Fruit fly (Drosophila melanogaster) whole organism, embryonic: ENCODE results near the gene prt.

Experiments used
- Atf-2 ChIP-seq: fragments of 200-800 bp; sonication (Bioruptor generic); optimal IDR thresholded peaks from 2 replicates; lab custom pipeline; 2016; ENCODE audit warnings: missing biosample characterization, missing genetic modification characterization
- CG10654 ChIP-seq: fragments of 200-800 bp; sonication (Bioruptor generic); optimal IDR thresholded peaks from 2 replicates; lab custom pipeline; 2016; ENCODE audit warnings: missing biosample characterization, missing genetic modification characterization
- CG11723 ChIP-seq: fragments of 200-800 bp; sonication (Bioruptor generic); optimal IDR thresholded peaks from 2 replicates; lab custom pipeline; 2017; ENCODE audit warnings: missing biosample characterization, mild to moderate bottlenecking, missing genetic modification characterization
- CG12219 ChIP-seq: fragments of 200-800 bp; sonication (Bioruptor generic); optimal IDR thresholded peaks from 3 replicates; lab custom pipeline; 2018; ENCODE audit warnings: missing biosample characterization, mild to moderate bottlenecking, missing genetic modification characterization
- CG12942 ChIP-seq: fragments of 200-800 bp; sonication (Bioruptor generic); optimal IDR thresholded peaks from 3 replicates; lab custom pipeline; 2016; ENCODE audit warnings: missing biosample characterization, missing genetic modification characterization
- CG14710 ChIP-seq: fragments of 200-800 bp; sonication (Bioruptor generic); optimal IDR thresholded peaks from 3 replicates; lab custom pipeline; 2019; ENCODE audit warnings: missing biosample characterization, mild to moderate bottlenecking, missing genetic modification characterization, moderate library complexity
- CG16779 ChIP-seq: fragments of 200-800 bp; sonication (Bioruptor generic); IDR thresholded peaks from 2 replicates; pipeline ENCODE4 v1.3.6; 2022; ENCODE audit warnings: missing biosample characterization, missing genetic modification characterization
- CG17328 ChIP-seq: fragments of 200-800 bp; sonication (Bioruptor generic); IDR thresholded peaks from 2 replicates; pipeline ENCODE4 v1.3.6; 2022; ENCODE audit warnings: missing biosample characterization, missing genetic modification characterization
- CG1832 ChIP-seq: fragments of 200-800 bp; sonication (Bioruptor generic); optimal IDR thresholded peaks from 2 replicates; lab custom pipeline; 2017; ENCODE audit warnings: missing biosample characterization, mild to moderate bottlenecking, missing genetic modification characterization, inconsistent platforms
- CG2199 ChIP-seq: fragments of 200-800 bp; sonication (Bioruptor generic); IDR thresholded peaks from 3 replicates; pipeline ENCODE4 v1.3.6; 2022; ENCODE audit warnings: missing biosample characterization, missing genetic modification characterization
- CG4282 ChIP-seq: fragments of 200-800 bp; sonication (Bioruptor generic); optimal IDR thresholded peaks from 2 replicates; lab custom pipeline; 2016; ENCODE audit warnings: missing biosample characterization, missing genetic modification characterization
- CG5180 ChIP-seq: fragments of 200-800 bp; sonication (Bioruptor generic); optimal IDR thresholded peaks from 3 replicates; lab custom pipeline; 2017; ENCODE audit warnings: missing biosample characterization, missing genetic modification characterization, mild to moderate bottlenecking, moderate library complexity, missing genetic modification reagents
- CG6765 ChIP-seq: fragments of 200-800 bp; sonication (Bioruptor generic); optimal IDR thresholded peaks from 3 replicates; lab custom pipeline; 2017; ENCODE audit warnings: missing biosample characterization, mild to moderate bottlenecking, missing genetic modification characterization
- CG6854 ChIP-seq: fragments of 200-800 bp; sonication (Bioruptor generic); optimal IDR thresholded peaks from 3 replicates; lab custom pipeline; 2017; ENCODE audit warnings: missing biosample characterization, mild to moderate bottlenecking, missing genetic modification characterization
- Dad ChIP-seq: fragments of 200-800 bp; sonication (Bioruptor generic); optimal IDR thresholded peaks from 3 replicates; lab custom pipeline; 2016; ENCODE audit warnings: missing biosample characterization, missing genetic modification characterization
- Dll ChIP-seq: fragments of 200-800 bp; sonication (Bioruptor generic); IDR thresholded peaks from 4 replicates; pipeline ENCODE4 v1.3.6; 2022; ENCODE audit warnings: missing biosample characterization, missing genetic modification characterization; ENCODE audit not compliant: partially characterized antibody
- Drgx ChIP-seq: fragments of 200-800 bp; sonication (Bioruptor generic); IDR thresholded peaks from 2 replicates; pipeline ENCODE4 v1.3.6; 2022; ENCODE audit warnings: missing biosample characterization, missing genetic modification characterization
- HmgD ChIP-seq: fragments of 200-800 bp; sonication (Bioruptor generic); optimal IDR thresholded peaks from 3 replicates; lab custom pipeline; 2016; ENCODE audit warnings: missing biosample characterization, missing genetic modification characterization
- Hr3 ChIP-seq: fragments of 200-800 bp; sonication (Bioruptor generic); optimal IDR thresholded peaks from 3 replicates; lab custom pipeline; 2016; ENCODE audit warnings: missing biosample characterization, missing genetic modification characterization
- MTF-1 ChIP-seq: fragments of 200-800 bp; sonication (Bioruptor generic); optimal IDR thresholded peaks from 2 replicates; lab custom pipeline; 2018; ENCODE audit warnings: missing biosample characterization, mild to moderate bottlenecking, missing genetic modification characterization, borderline replicate concordance
- Med ChIP-seq: fragments of 200-800 bp; sonication (Bioruptor generic); peaks from one replicate; lab custom pipeline; 2016; ENCODE audit warnings: missing biosample characterization, missing genetic modification characterization, mild to moderate bottlenecking, inconsistent platforms, moderate library complexity
- Nf-YA ChIP-seq: fragments of 200-800 bp; sonication (Bioruptor generic); IDR thresholded peaks from 2 replicates; pipeline ENCODE4 v1.3.6; 2022; ENCODE audit warnings: missing biosample characterization, missing genetic modification characterization
- Spps ChIP-seq: fragments of 200-800 bp; sonication (Bioruptor generic); optimal IDR thresholded peaks from 2 replicates; lab custom pipeline; 2018; ENCODE audit warnings: missing biosample characterization, mild to moderate bottlenecking, missing genetic modification characterization
- ara ChIP-seq: fragments of 200-800 bp; sonication (Bioruptor generic); IDR thresholded peaks from 2 replicates; pipeline ENCODE4 v1.3.6; 2022; ENCODE audit warnings: missing biosample characterization, missing genetic modification characterization
- br ChIP-seq: fragments of >200 bp; optimal IDR thresholded peaks from 2 replicates; lab custom pipeline; 2017
- btn ChIP-seq: fragments of 200-800 bp; sonication (Bioruptor generic); optimal IDR thresholded peaks from 2 replicates; lab custom pipeline; 2016; ENCODE audit warnings: missing biosample characterization, missing genetic modification characterization
- chinmo ChIP-seq: fragments of 200-800 bp; sonication (Bioruptor generic); IDR thresholded peaks from 4 replicates; pipeline ENCODE4 v1.3.6; 2022; ENCODE audit warnings: missing biosample characterization, missing genetic modification characterization; ENCODE audit not compliant: partially characterized antibody
- croc ChIP-seq: fragments of 200-800 bp; sonication (Bioruptor generic); conservative IDR thresholded peaks from 3 replicates; pipeline ENCODE4 v1.3.6; 2022; ENCODE audit warnings: missing biosample characterization, missing genetic modification characterization
- crol ChIP-seq: fragments of 200-800 bp; sonication (Bioruptor generic); IDR thresholded peaks from 2 replicates; pipeline ENCODE4 v1.3.6; 2022; ENCODE audit warnings: missing biosample characterization, missing genetic modification characterization
- ftz-f1 ChIP-seq: fragments of 200-800 bp; sonication (Bioruptor generic); optimal IDR thresholded peaks from 2 replicates; lab custom pipeline; 2016; ENCODE audit warnings: missing biosample characterization, missing genetic modification characterization
- gfzf ChIP-seq: fragments of 200-800 bp; sonication (Bioruptor generic); optimal IDR thresholded peaks from 2 replicates; lab custom pipeline; 2016; ENCODE audit warnings: missing biosample characterization, mild to moderate bottlenecking, missing genetic modification characterization, moderate library complexity
- grau ChIP-seq: fragments of 200-800 bp; optimal IDR thresholded peaks from 3 replicates; lab custom pipeline; 2019; ENCODE audit warnings: missing biosample characterization, mild to moderate bottlenecking, missing genetic modification characterization, moderate library complexity
- hbn ChIP-seq: fragments of 200-800 bp; sonication (Bioruptor generic); IDR thresholded peaks from 2 replicates; pipeline ENCODE4 v1.3.6; 2022; ENCODE audit warnings: missing biosample characterization, missing genetic modification characterization; ENCODE audit not compliant: partially characterized antibody
- jing ChIP-seq: fragments of 200-800 bp; sonication (Bioruptor generic); optimal IDR thresholded peaks from 2 replicates; lab custom pipeline; 2018; ENCODE audit warnings: missing biosample characterization, mild to moderate bottlenecking, missing genetic modification characterization
- kah ChIP-seq: fragments of 200-800 bp; sonication (Bioruptor generic); optimal IDR thresholded peaks from 2 replicates; lab custom pipeline; 2018; ENCODE audit warnings: missing biosample characterization, mild to moderate bottlenecking, missing genetic modification characterization
- lov ChIP-seq, 2 experiments: fragments of 200-800 bp in 1 of 2; fragments of >200 bp in 1 of 2; sonication (Bioruptor generic) in 1 of 2; IDR thresholded peaks in 1 of 2; optimal IDR thresholded peaks in 1 of 2; 2 replicates in 1 of 2; 3 replicates in 1 of 2; pipeline versions ENCODE4 v1.3.6 to Lab custom; 2017 to 2022; ENCODE audit warnings: missing biosample characterization in 1 of 2, missing genetic modification characterization in 1 of 2
- phol ChIP-seq: fragments of 200-800 bp; sonication (Bioruptor generic); optimal IDR thresholded peaks from 3 replicates; lab custom pipeline; 2018; ENCODE audit warnings: missing biosample characterization, mild to moderate bottlenecking, missing genetic modification characterization, moderate library complexity
- sd ChIP-seq: fragments of 200-800 bp; sonication (Bioruptor generic); optimal IDR thresholded peaks from 3 replicates; lab custom pipeline; 2018; ENCODE audit warnings: missing biosample characterization, mild to moderate bottlenecking, missing genetic modification characterization, moderate library complexity
- sr ChIP-seq: fragments of 200-800 bp; sonication (Bioruptor generic); IDR thresholded peaks from 3 replicates; pipeline ENCODE4 v1.3.6; 2022; ENCODE audit warnings: missing biosample characterization, missing genetic modification characterization
- tin ChIP-seq: fragments of 200-800 bp; sonication (Bioruptor generic); optimal IDR thresholded peaks from 3 replicates; lab custom pipeline; 2016; ENCODE audit warnings: missing biosample characterization, missing genetic modification characterization
- tna ChIP-seq: fragments of 200-800 bp; sonication (Bioruptor generic); IDR thresholded peaks from 2 replicates; pipeline ENCODE4 v1.3.6; 2022; ENCODE audit warnings: missing biosample characterization, missing genetic modification characterization; ENCODE audit not compliant: partially characterized antibody
- vfl ChIP-seq: fragments of 200-800 bp; sonication (Bioruptor generic); optimal IDR thresholded peaks from 2 replicates; lab custom pipeline; 2016; ENCODE audit warnings: missing biosample characterization, missing genetic modification characterization
- vnd ChIP-seq: fragments of 200-800 bp; sonication (Bioruptor generic); IDR thresholded peaks from 3 replicates; pipeline ENCODE4 v1.3.6; 2022; ENCODE audit warnings: missing biosample characterization, missing genetic modification characterization; ENCODE audit not compliant: partially characterized antibody
- wdn ChIP-seq: fragments of 200-800 bp; sonication (Bioruptor generic); IDR thresholded peaks from 2 replicates; pipeline ENCODE4 v1.3.6; 2022; ENCODE audit warnings: missing biosample characterization, missing genetic modification characterization
- zen ChIP-seq: fragments of 200-800 bp; sonication (Bioruptor generic); optimal IDR thresholded peaks from 3 replicates; lab custom pipeline; 2018; ENCODE audit warnings: missing biosample characterization, mild to moderate bottlenecking, missing genetic modification characterization, moderate library complexity

prt gene

dm6 chr3R:23730472-23730801 lies 31.6 kb upstream of the prt start:
- TF ChIP-seq Med (peak; percentile 53), hbn (GFP tag; lab: Robert Waterston, UW) (0 out of 2 replicates have a peak, but pooled peaks have one; percentile 3), Drgx (GFP tag; lab: Robert Waterston, UW) (0 out of 2 replicates have a peak, but pooled peaks have one; percentile 3), CG11723 (GFP tag; lab: Kevin White, UChicago) (no peak), Dll (0 out of 4 replicates have a peak, but pooled peaks have one; percentile 1), CG12942 (GFP tag; lab: Kevin White, UChicago) (no peak), Atf-2 (GFP tag; lab: Kevin White, UChicago) (no peak), kah (GFP tag; lab: Kevin White, UChicago) (peak; percentile 63), ara (no peak), sr (GFP tag; lab: Robert Waterston, UW) (no peak)

dm6 chr3R:23729632-23730471 lies 31.0 kb upstream of the prt start:
- 0 out of 2 replicates have a peak, but pooled peaks have one; percentile 45 for TF ChIP-seq hbn (GFP tag; lab: Robert Waterston, UW)
- TF ChIP-seq Nf-YA (GFP tag; lab: Robert Waterston, UW), result no peak
- TF ChIP-seq vfl, result no peak
- 0 out of 4 replicates have a peak, but pooled peaks have one; percentile 33 for TF ChIP-seq Dll
- no peak for TF ChIP-seq zen
- no peak for TF ChIP-seq CG10654 (GFP tag; lab: Kevin White, UChicago)
- TF ChIP-seq CG16779 (GFP tag; lab: Robert Waterston, UW), result no peak
- no peak for TF ChIP-seq CG4282 (GFP tag; lab: Kevin White, UChicago)
- TF ChIP-seq CG1832, result no peak
- no peak for TF ChIP-seq Dad
- peak; percentile 42 for TF ChIP-seq CG6854 (GFP tag; lab: Kevin White, UChicago)
- no peak for TF ChIP-seq lov (optimal IDR thresholded peaks at IDR 0.05; lab: Kevin White, UChicago)
- TF ChIP-seq lov (GFP tag; IDR thresholded peaks at IDR 0.05; lab: Robert Waterston, UW), result no peak
- TF ChIP-seq Spps (tag; lab: Kevin White, UChicago), result no peak
- TF ChIP-seq croc (GFP tag; lab: Robert Waterston, UW), result no peak
- TF ChIP-seq CG5180, result peak; percentile 42
- TF ChIP-seq sd (tag; lab: Kevin White, UChicago), result peak; percentile 92
- TF ChIP-seq CG17328 (GFP tag; lab: Robert Waterston, UW), result 0 out of 2 replicates have a peak, but pooled peaks have one; percentile 28
- peak; percentile 44 for TF ChIP-seq ftz-f1 (GFP tag; lab: Kevin White, UChicago)
- peak; percentile 60 for TF ChIP-seq vnd
- TF ChIP-seq phol (tag; lab: Kevin White, UChicago), result no peak
- TF ChIP-seq CG12219, result peak; percentile 45
- TF ChIP-seq grau (tag; lab: Kevin White, UChicago), result peak; percentile 14
- TF ChIP-seq btn (GFP tag; lab: Kevin White, UChicago), result no peak
- peak; percentile 81 for TF ChIP-seq tna (GFP tag; lab: Robert Waterston, UW)
- TF ChIP-seq sr (GFP tag; lab: Robert Waterston, UW), result 0 out of 3 replicates have a peak, but pooled peaks have one; percentile 36
- TF ChIP-seq wdn (GFP tag; lab: Robert Waterston, UW), result no peak
- TF ChIP-seq MTF-1, result no peak
- TF ChIP-seq CG14710 (tag; lab: Kevin White, UChicago), result peak; percentile 21
- TF ChIP-seq chinmo (GFP tag; lab: Robert Waterston, UW), result peak; percentile 99
- TF ChIP-seq jing, result no peak
- no peak for TF ChIP-seq br
- no peak for TF ChIP-seq Hr3 (GFP tag; lab: Kevin White, UChicago)
- peak; percentile 36; the same call in 1 of the 3 replicates for TF ChIP-seq CG2199
- no peak for TF ChIP-seq HmgD
- TF ChIP-seq CG6765, result no peak
- no peak for TF ChIP-seq gfzf (GFP tag; lab: Kevin White, UChicago)
- peak; percentile 36; the same call in 1 of the 2 replicates for TF ChIP-seq crol
- TF ChIP-seq tin (GFP tag; lab: Kevin White, UChicago), result no peak
